Fruit fly (Drosophila melanogaster): ENCODE measurements around the gene CG10336.

The CG10336 gene

DNA sequence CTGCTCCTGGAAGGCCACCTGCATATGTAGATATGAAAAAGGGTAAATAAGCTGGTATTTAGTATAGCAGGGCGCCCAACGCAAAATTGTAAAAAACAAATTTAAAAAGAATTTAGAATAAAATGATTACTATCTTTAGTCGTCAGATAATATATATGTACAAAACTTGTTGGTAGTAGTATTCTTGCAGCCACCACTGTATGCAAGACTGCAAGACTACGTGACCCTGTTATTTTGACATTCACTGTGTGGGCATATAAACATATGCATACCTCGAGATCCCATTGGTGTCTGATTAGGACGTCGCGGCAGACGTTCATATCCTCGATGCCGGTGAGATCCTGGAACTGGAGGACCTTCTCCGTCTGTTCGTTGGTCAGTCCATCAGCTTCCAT lies 18.5 kb downstream of the CG10336 start (continued):
- TF ChIP-seq CG3065 (GFP tag; optimal IDR thresholded peaks at IDR 0.05) (no peak), CG7372 (GFP tag; IDR thresholded peaks at IDR 0.05) (no peak), NfI (GFP tag; optimal IDR thresholded peaks at IDR 0.05) (peak; percentile 18), CG18476 (GFP tag; optimal IDR thresholded peaks at IDR 0.05) (no peak), Drgx (GFP tag; IDR thresholded peaks at IDR 0.05) (no peak), CG11093 (GFP tag; IDR thresholded peaks at IDR 0.05) (no peak), sens-2 (GFP tag; IDR thresholded peaks at IDR 0.05) (no peak), CG9797 (GFP tag; optimal IDR thresholded peaks at IDR 0.05) (no peak), h (optimal IDR thresholded peaks at IDR 0.05) (no peak), CG12769 (tag; optimal IDR thresholded peaks at IDR 0.05) (peak; percentile 43), Tbp (GFP tag; optimal IDR thresholded peaks at IDR 0.05) (no peak), CG30020 (tag; optimal IDR thresholded peaks at IDR 0.05) (no peak), Doc2 (GFP tag; IDR thresholded peaks at IDR 0.05) (no peak), zfh1 (GFP tag; IDR thresholded peaks at IDR 0.05) (no peak; the same call in 2 of the 3 replicates), tna (GFP tag; IDR thresholded peaks at IDR 0.05; ENCODE audit: partially characterized antibody) (no peak), chif (GFP tag; optimal IDR thresholded peaks at IDR 0.05) (no peak), CG16863 (GFP tag; optimal IDR thresholded peaks at IDR 0.05) (peak; percentile 20), Dref (GFP tag; IDR thresholded peaks at IDR 0.05) (no peak), Stat92E (GFP tag; optimal IDR thresholded peaks at IDR 0.05) (no peak), CG3847 (GFP tag; IDR thresholded peaks at IDR 0.05) (no peak), CG14050 (GFP tag; IDR thresholded peaks at IDR 0.05) (no peak), unpg (GFP tag; optimal IDR thresholded peaks at IDR 0.05) (no peak), grau (tag; optimal IDR thresholded peaks at IDR 0.05) (peak; percentile 8), peb (GFP tag; IDR thresholded peaks at IDR 0.05) (no peak), GATAe (GFP tag; conservative IDR thresholded peaks at IDR 0.05) (no peak), Hr78 (GFP tag; optimal IDR thresholded peaks at IDR 0.05) (no peak), fd96Cb (tag; optimal IDR thresholded peaks at IDR 0.05) (no peak), sima (GFP tag; optimal IDR thresholded peaks at IDR 0.05) (no peak), BtbVII (GFP tag; optimal IDR thresholded peaks at IDR 0.05) (no peak), Dip3 (GFP tag; optimal IDR thresholded peaks at IDR 0.05) (peak; percentile 4), Vsx1 (GFP tag; optimal IDR thresholded peaks at IDR 0.05) (no peak), Atf3 (GFP tag; optimal IDR thresholded peaks at IDR 0.05) (no peak), amos (GFP tag; IDR thresholded peaks at IDR 0.05; ENCODE audit: partially characterized antibody) (no peak), Scr (GFP tag; IDR thresholded peaks at IDR 0.05; ENCODE audit: partially characterized antibody) (no peak), usp (GFP tag; optimal IDR thresholded peaks at IDR 0.05) (no peak), CG3163 (GFP tag; optimal IDR thresholded peaks at IDR 0.05) (no peak), mirr (GFP tag; optimal IDR thresholded peaks at IDR 0.05) (no peak), Lhr (GFP tag; optimal IDR thresholded peaks at IDR 0.05) (no peak), fd3F (GFP tag; optimal IDR thresholded peaks at IDR 0.05) (no peak), Hr51 (GFP tag; optimal IDR thresholded peaks at IDR 0.05) (peak in 1 of 2 experiments; percentile 26), chm (GFP tag; IDR thresholded peaks at IDR 0.05) (no peak), nom (GFP tag; optimal IDR thresholded peaks at IDR 0.05) (no peak), slbo (GFP tag; IDR thresholded peaks at IDR 0.05) (peak; percentile 77), CG2875 (GFP tag; optimal IDR thresholded peaks at IDR 0.05) (no peak), zen (tag; optimal IDR thresholded peaks at IDR 0.05) (no peak), sc (optimal IDR thresholded peaks at IDR 0.05) (no peak), sc (GFP tag; optimal IDR thresholded peaks at IDR 0.05) (no peak), CG16779 (GFP tag; IDR thresholded peaks at IDR 0.05) (no peak), hbn (GFP tag; IDR thresholded peaks at IDR 0.05; ENCODE audit: partially characterized antibody) (no peak), dati (GFP tag; IDR thresholded peaks at IDR 0.05) (no peak), Nf-YA (GFP tag; IDR thresholded peaks at IDR 0.05) (no peak), sob (GFP tag; IDR thresholded peaks at IDR 0.05) (no peak)
